Fruit fly (Drosophila melanogaster) whole organism, embryonic: ENCODE results near the gene CG8281.

ENCODE experiments used
- Awh ChIP-seq: fragments of 200-800 bp; sonication (Bioruptor generic); IDR thresholded peaks from 2 replicates; pipeline ENCODE4, ENCODE4 v1.3.6; 2022; ENCODE audit warnings: missing biosample characterization, missing genetic modification characterization
- Bteb2 ChIP-seq: fragments of 200-800 bp; sonication (Bioruptor generic); optimal IDR thresholded peaks from 2 replicates; lab custom pipeline; 2016; ENCODE audit warnings: missing biosample characterization, missing genetic modification characterization
- CG10366 ChIP-seq: fragments of 200-800 bp; sonication (Bioruptor generic); IDR thresholded peaks from 2 replicates; pipeline ENCODE4 v1.3.6; 2022; ENCODE audit warnings: missing biosample characterization, missing genetic modification characterization
- CG10543 ChIP-seq: fragments of 200-800 bp; sonication (Bioruptor generic); optimal IDR thresholded peaks from 3 replicates; lab custom pipeline; 2017; ENCODE audit warnings: missing biosample characterization, mild to moderate bottlenecking, missing genetic modification characterization, moderate library complexity
- CG12391 ChIP-seq: fragments of 200-800 bp; sonication (Bioruptor generic); optimal IDR thresholded peaks from 3 replicates; lab custom pipeline; 2018; ENCODE audit warnings: missing biosample characterization, mild to moderate bottlenecking, missing genetic modification characterization, moderate library complexity
- CG14710 ChIP-seq: fragments of 200-800 bp; sonication (Bioruptor generic); optimal IDR thresholded peaks from 3 replicates; lab custom pipeline; 2019; ENCODE audit warnings: missing biosample characterization, mild to moderate bottlenecking, missing genetic modification characterization, moderate library complexity
- CG15073 ChIP-seq: fragments of 200-800 bp; sonication (Bioruptor generic); optimal IDR thresholded peaks from 2 replicates; lab custom pipeline; 2016; ENCODE audit warnings: missing biosample characterization, missing genetic modification characterization
- CG15269 ChIP-seq: fragments of 200-800 bp; sonication (Bioruptor generic); optimal IDR thresholded peaks from 2 replicates; lab custom pipeline; 2018; ENCODE audit warnings: missing biosample characterization, mild to moderate bottlenecking, missing genetic modification characterization, moderate library complexity
- CG17328 ChIP-seq: fragments of 200-800 bp; sonication (Bioruptor generic); IDR thresholded peaks from 2 replicates; pipeline ENCODE4 v1.3.6; 2022; ENCODE audit warnings: missing biosample characterization, missing genetic modification characterization
- CG17361 ChIP-seq: fragments of 200-800 bp; sonication (Bioruptor generic); IDR thresholded peaks from 3 replicates; pipeline ENCODE4 v1.3.6; 2022; ENCODE audit warnings: missing biosample characterization, missing genetic modification characterization
- CG17385 ChIP-seq: fragments of 200-800 bp; sonication (Bioruptor generic); optimal IDR thresholded peaks from 3 replicates; lab custom pipeline; 2018; ENCODE audit warnings: missing biosample characterization, mild to moderate bottlenecking, missing genetic modification characterization
- CG2678 ChIP-seq: fragments of 200-800 bp; sonication (Bioruptor generic); optimal IDR thresholded peaks from 3 replicates; lab custom pipeline; 2019; ENCODE audit warnings: missing biosample characterization, mild to moderate bottlenecking, missing genetic modification characterization, moderate library complexity
- CG31224 ChIP-seq: fragments of 200-800 bp; sonication (Bioruptor generic); IDR thresholded peaks from 2 replicates; pipeline ENCODE4 v1.3.6; 2022; ENCODE audit warnings: missing biosample characterization, missing genetic modification characterization
- CG6254 ChIP-seq: fragments of 200-800 bp; sonication (Bioruptor generic); optimal IDR thresholded peaks from 3 replicates; lab custom pipeline; 2017; ENCODE audit warnings: mild to moderate bottlenecking, missing biosample characterization, missing genetic modification reagents, missing genetic modification characterization
- CG6854 ChIP-seq: fragments of 200-800 bp; sonication (Bioruptor generic); optimal IDR thresholded peaks from 3 replicates; lab custom pipeline; 2017; ENCODE audit warnings: missing biosample characterization, mild to moderate bottlenecking, missing genetic modification characterization
- CG7839 ChIP-seq: fragments of 200-800 bp; sonication (Bioruptor generic); optimal IDR thresholded peaks from 3 replicates; lab custom pipeline; 2018; ENCODE audit warnings: missing biosample characterization, mild to moderate bottlenecking, missing genetic modification characterization, moderate library complexity
- CG7928 ChIP-seq: fragments of 200-800 bp; sonication (Bioruptor generic); optimal IDR thresholded peaks from 2 replicates; lab custom pipeline; 2017; ENCODE audit warnings: missing biosample characterization, mild to moderate bottlenecking, missing genetic modification characterization
- CG8924 ChIP-seq: fragments of 200-800 bp; optimal IDR thresholded peaks from 3 replicates; lab custom pipeline; 2019; ENCODE audit warnings: missing biosample characterization, mild to moderate bottlenecking, missing genetic modification characterization, moderate library complexity
- CG9727 ChIP-seq: fragments of 200-800 bp; sonication (Bioruptor generic); optimal IDR thresholded peaks from 3 replicates; lab custom pipeline; 2017; ENCODE audit warnings: missing biosample characterization, mild to moderate bottlenecking, missing genetic modification characterization
- CG9876 ChIP-seq: fragments of 200-800 bp; sonication (Bioruptor generic); optimal IDR thresholded peaks from 2 replicates; lab custom pipeline; 2016; ENCODE audit warnings: missing biosample characterization, missing genetic modification characterization
- Dfd ChIP-seq, 2 experiments: fragments of >200 bp; optimal IDR thresholded peaks; 2 replicates each; lab custom pipeline; 2017; ENCODE audit warnings: missing biosample characterization in 2 of 2, missing genetic modification characterization in 2 of 2
- Doc2 ChIP-seq: fragments of 200-800 bp; sonication (Bioruptor generic); IDR thresholded peaks from 2 replicates; pipeline ENCODE4 v1.3.6; 2022; ENCODE audit warnings: missing biosample characterization, missing genetic modification characterization
- Dref ChIP-seq: fragments of 200-800 bp; sonication (Bioruptor generic); IDR thresholded peaks from 2 replicates; pipeline ENCODE4 v1.3.6; 2022; ENCODE audit warnings: missing biosample characterization, missing genetic modification characterization
- HHEX ChIP-seq: fragments of 200-800 bp; sonication (Bioruptor generic); optimal IDR thresholded peaks from 3 replicates; lab custom pipeline; 2017; ENCODE audit warnings: missing biosample characterization, mild to moderate bottlenecking, missing genetic modification characterization, missing genetic modification reagents
- HLHmδ ChIP-seq: fragments of 200-800 bp; sonication (Bioruptor generic); optimal IDR thresholded peaks from 2 replicates; lab custom pipeline; 2018; ENCODE audit warnings: missing biosample characterization, mild to moderate bottlenecking, missing genetic modification characterization, moderate library complexity
- Hr78 ChIP-seq, 2 experiments: fragments of 200-800 bp in 1 of 2; fragments of >200 bp in 1 of 2; sonication (Bioruptor generic) in 1 of 2; optimal IDR thresholded peaks; 2 replicates each; lab custom pipeline; 2017 to 2019; ENCODE audit warnings: missing biosample characterization in 2 of 2, missing genetic modification characterization in 2 of 2, mild to moderate bottlenecking in 1 of 2, moderate library complexity in 1 of 2
- MTF-1 ChIP-seq: fragments of 200-800 bp; sonication (Bioruptor generic); optimal IDR thresholded peaks from 2 replicates; lab custom pipeline; 2018; ENCODE audit warnings: missing biosample characterization, mild to moderate bottlenecking, missing genetic modification characterization, borderline replicate concordance
- Med ChIP-seq: fragments of 200-800 bp; sonication (Bioruptor generic); peaks from one replicate; lab custom pipeline; 2016; ENCODE audit warnings: missing biosample characterization, missing genetic modification characterization, mild to moderate bottlenecking, inconsistent platforms, moderate library complexity
- Oaz ChIP-seq: fragments of 200-800 bp; sonication (Bioruptor generic); IDR thresholded peaks from 2 replicates; pipeline ENCODE4 v1.3.6; 2022; ENCODE audit warnings: missing biosample characterization, missing genetic modification characterization
- Oli ChIP-seq: fragments of 200-800 bp; sonication (Bioruptor generic); optimal IDR thresholded peaks from 2 replicates; lab custom pipeline; 2018; ENCODE audit warnings: missing biosample characterization, mild to moderate bottlenecking, missing genetic modification characterization, moderate library complexity
- Sin3A ChIP-seq: fragments of >200 bp; optimal IDR thresholded peaks from 2 replicates; lab custom pipeline; 2018
- Xbp1 ChIP-seq: fragments of 200-800 bp; sonication (Bioruptor generic); optimal IDR thresholded peaks from 3 replicates; lab custom pipeline; 2016; ENCODE audit warnings: missing biosample characterization, mild to moderate bottlenecking, missing genetic modification characterization
- ase ChIP-seq: fragments of 200-800 bp; sonication (Bioruptor generic); IDR thresholded peaks from 3 replicates; pipeline ENCODE4 v1.3.6; 2022; ENCODE audit warnings: missing biosample characterization, missing genetic modification characterization
- az2 ChIP-seq: fragments of 200-800 bp; sonication (Bioruptor generic); optimal IDR thresholded peaks from 3 replicates; lab custom pipeline; 2016; ENCODE audit warnings: missing biosample characterization, missing genetic modification characterization
- btn ChIP-seq: fragments of 200-800 bp; sonication (Bioruptor generic); optimal IDR thresholded peaks from 2 replicates; lab custom pipeline; 2016; ENCODE audit warnings: missing biosample characterization, missing genetic modification characterization
- chn ChIP-seq: fragments of 200-800 bp; sonication (Bioruptor generic); optimal IDR thresholded peaks from 2 replicates; lab custom pipeline; 2016; ENCODE audit warnings: missing biosample characterization, missing genetic modification characterization
- crc ChIP-seq: fragments of 200-800 bp; sonication (Bioruptor generic); optimal IDR thresholded peaks from 2 replicates; lab custom pipeline; 2016; ENCODE audit warnings: missing biosample characterization, missing genetic modification characterization
- dmrt99B ChIP-seq: fragments of 200-800 bp; sonication (Bioruptor generic); optimal IDR thresholded peaks from 2 replicates; lab custom pipeline; 2018; ENCODE audit warnings: missing biosample characterization, mild to moderate bottlenecking, missing genetic modification characterization, moderate library complexity
- fu2 ChIP-seq: fragments of 200-800 bp; sonication (Bioruptor generic); optimal IDR thresholded peaks from 2 replicates; lab custom pipeline; 2016; ENCODE audit warnings: missing biosample characterization, missing genetic modification characterization
- gce ChIP-seq: fragments of 200-800 bp; sonication (Bioruptor generic); IDR thresholded peaks from 3 replicates; pipeline ENCODE4 v1.3.6; 2022; ENCODE audit warnings: missing biosample characterization, missing genetic modification characterization
- gcm ChIP-seq: fragments of 200-800 bp; sonication (Bioruptor generic); optimal IDR thresholded peaks from 2 replicates; lab custom pipeline; 2019; ENCODE audit warnings: missing biosample characterization, mild to moderate bottlenecking, missing genetic modification characterization, moderate library complexity
- gro ChIP-seq: fragments of 200-800 bp; sonication (Bioruptor generic); optimal IDR thresholded peaks from 2 replicates; lab custom pipeline; 2016; ENCODE audit warnings: missing biosample characterization, missing genetic modification characterization
- lola ChIP-seq, 3 experiments: fragments of >200 bp in 2 of 3; fragments of 200-800 bp in 1 of 3; sonication (Bioruptor generic) in 1 of 3; optimal IDR thresholded peaks; 2 replicates each; lab custom pipeline; 2017 to 2019; ENCODE audit warnings: missing biosample characterization in 3 of 3, missing genetic modification characterization in 3 of 3, mild to moderate bottlenecking in 1 of 3, moderate library complexity in 1 of 3
- otp ChIP-seq: fragments of 200-800 bp; sonication (Bioruptor generic); IDR thresholded peaks from 3 replicates; pipeline ENCODE4, ENCODE4 v1.3.6; 2022; ENCODE audit warnings: missing biosample characterization, missing genetic modification characterization
- pfk ChIP-seq: fragments of 200-800 bp; sonication (Bioruptor generic); optimal IDR thresholded peaks from 2 replicates; lab custom pipeline; 2018; ENCODE audit warnings: missing biosample characterization, mild to moderate bottlenecking, missing genetic modification characterization, moderate library complexity
- phol ChIP-seq: fragments of 200-800 bp; sonication (Bioruptor generic); optimal IDR thresholded peaks from 3 replicates; lab custom pipeline; 2018; ENCODE audit warnings: missing biosample characterization, mild to moderate bottlenecking, missing genetic modification characterization, moderate library complexity
- prd ChIP-seq, 3 experiments: fragments of >200 bp in 2 of 3; fragments of 200-800 bp in 1 of 3; sonication (Bioruptor generic) in 1 of 3; optimal IDR thresholded peaks in 2 of 3; IDR thresholded peaks in 1 of 3; 2 replicates in 2 of 3; 3 replicates in 1 of 3; pipeline versions ENCODE4 v1.3.6 to Lab custom; 2017 to 2022; ENCODE audit warnings: missing biosample characterization in 1 of 3, missing genetic modification characterization in 1 of 3
- row ChIP-seq: fragments of 200-800 bp; sonication (Bioruptor generic); IDR thresholded peaks from 3 replicates; pipeline ENCODE4 v1.3.6; 2022; ENCODE audit warnings: missing biosample characterization, missing genetic modification characterization
- seq ChIP-seq: fragments of 200-800 bp; sonication (Bioruptor generic); IDR thresholded peaks from 2 replicates; pipeline ENCODE4 v1.3.6; 2022; ENCODE audit warnings: missing biosample characterization, missing genetic modification characterization
- sima ChIP-seq: fragments of 200-800 bp; sonication (Bioruptor generic); optimal IDR thresholded peaks from 2 replicates; lab custom pipeline; 2016; ENCODE audit warnings: missing biosample characterization, missing genetic modification characterization
- zf30C ChIP-seq: fragments of 200-800 bp; sonication (Bioruptor generic); optimal IDR thresholded peaks from 3 replicates; lab custom pipeline; 2018; ENCODE audit warnings: missing biosample characterization, mild to moderate bottlenecking, missing genetic modification characterization

The CG8281 gene

DNA sequence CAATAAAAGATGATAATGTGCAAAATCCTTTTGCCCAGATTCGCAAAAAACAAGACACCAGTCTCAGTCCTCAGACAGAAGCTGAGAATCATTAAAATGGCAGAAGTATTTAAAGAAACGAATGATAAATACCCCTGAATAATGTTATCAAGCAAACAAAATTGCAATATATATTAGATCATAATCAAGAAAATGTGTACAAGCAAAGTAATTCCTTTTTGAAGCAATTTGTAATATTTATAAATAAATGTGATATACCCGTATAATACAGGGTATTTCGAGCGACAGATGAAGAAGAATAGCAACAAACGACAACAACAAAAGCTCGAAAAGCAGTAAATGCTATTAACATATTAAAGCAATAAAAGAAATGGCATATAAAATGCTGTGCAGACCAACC lies 45.8 kb downstream of the CG8281 start:
- TF ChIP-seq fu2, result no peak
- TF ChIP-seq phol (tag; lab: Kevin White, UChicago), result peak; percentile 33
- peak; percentile 33 for TF ChIP-seq az2 (GFP tag; lab: Kevin White, UChicago)
- no peak for TF ChIP-seq CG31224 (GFP tag; lab: Robert Waterston, UW)
- TF ChIP-seq Hr78 (GFP tag; optimal IDR thresholded peaks at IDR 0.05; lab: Kevin White, UChicago), result no peak
- no peak for TF ChIP-seq Sin3A (lab: Kevin White, UChicago)
- no peak for TF ChIP-seq CG9876 (GFP tag; lab: Kevin White, UChicago)
- no peak for TF ChIP-seq Bteb2 (GFP tag; lab: Kevin White, UChicago)
- TF ChIP-seq row (GFP tag; lab: Robert Waterston, UW), result peak; percentile 65
- TF ChIP-seq HLHmδ (GFP tag; lab: Kevin White, UChicago), result no peak
- TF ChIP-seq ase (GFP tag; lab: Robert Waterston, UW), result no peak
- peak; percentile 19 for TF ChIP-seq CG8924 (tag; lab: Kevin White, UChicago)
- no peak for TF ChIP-seq gro
- TF ChIP-seq Awh (GFP tag; lab: Robert Waterston, UW), result no peak
- TF ChIP-seq CG15073 (GFP tag; lab: Kevin White, UChicago), result no peak
- TF ChIP-seq Doc2, result no peak
- TF ChIP-seq seq (GFP tag; lab: Robert Waterston, UW), result no peak
- no peak for TF ChIP-seq CG15269 (tag; lab: Kevin White, UChicago)
- TF ChIP-seq chn, result no peak
- peak; percentile 28 for TF ChIP-seq CG7839 (tag; lab: Kevin White, UChicago)
- TF ChIP-seq pfk (GFP tag; lab: Kevin White, UChicago), result no peak
- no peak for TF ChIP-seq gce (GFP tag; lab: Robert Waterston, UW)
- no peak for TF ChIP-seq btn (GFP tag; lab: Kevin White, UChicago)
- TF ChIP-seq HHEX (GFP tag; lab: Kevin White, UChicago), result no peak
- no peak for TF ChIP-seq CG10366 (GFP tag; lab: Robert Waterston, UW)
- peak; percentile 4 for TF ChIP-seq CG14710
- TF ChIP-seq CG9727 (GFP tag; lab: Kevin White, UChicago), result peak; percentile 17
- TF ChIP-seq gcm, result no peak
- TF ChIP-seq CG6854, result no peak
- peak; percentile 21 for TF ChIP-seq CG6254 (GFP tag; lab: Kevin White, UChicago)
- 0 out of 3 replicates have a peak, but pooled peaks have one; percentile 45 for TF ChIP-seq CG17361 (GFP tag; lab: Robert Waterston, UW)
- no peak for TF ChIP-seq crc (GFP tag; lab: Kevin White, UChicago)
- TF ChIP-seq CG17385 (GFP tag; lab: Kevin White, UChicago), result peak; percentile 16
- no peak for TF ChIP-seq CG7928 (GFP tag; lab: Kevin White, UChicago)
- peak in 1 of 3 experiments; percentile 48 for TF ChIP-seq lola (GFP tag; optimal IDR thresholded peaks at IDR 0.05; lab: Kevin White, UChicago)
- no peak for TF ChIP-seq sima (GFP tag; lab: Kevin White, UChicago)
- TF ChIP-seq MTF-1 (GFP tag; lab: Kevin White, UChicago), result no peak
- no peak for TF ChIP-seq zf30C (GFP tag; lab: Kevin White, UChicago)
- TF ChIP-seq Dfd (GFP tag; optimal IDR thresholded peaks at IDR 0.05; lab: Kevin White, UChicago), result no peak
- no peak for TF ChIP-seq prd (optimal IDR thresholded peaks at IDR 0.05; lab: Kevin White, UChicago)
- TF ChIP-seq prd (GFP tag; IDR thresholded peaks at IDR 0.05; lab: Robert Waterston, UW), result peak; percentile 67; the same call in 2 of the 3 replicates
- peak; percentile 33 for TF ChIP-seq CG2678
- TF ChIP-seq otp (GFP tag; lab: Robert Waterston, UW), result no peak
- TF ChIP-seq CG12391, result peak; percentile 35
- TF ChIP-seq Xbp1, result peak; percentile 15
- TF ChIP-seq CG17328 (GFP tag; lab: Robert Waterston, UW), result 0 out of 2 replicates have a peak, but pooled peaks have one; percentile 19
- TF ChIP-seq Dref (GFP tag; lab: Robert Waterston, UW), result no peak
- TF ChIP-seq CG10543 (GFP tag; lab: Kevin White, UChicago), result no peak
- TF ChIP-seq Oli (tag; lab: Kevin White, UChicago), result peak; percentile 28
- TF ChIP-seq Med, result peak; percentile 6
- TF ChIP-seq dmrt99B (tag; lab: Kevin White, UChicago), result peak; percentile 16
- TF ChIP-seq Oaz (GFP tag; lab: Robert Waterston, UW), result no peak
